Fruit fly (Drosophila melanogaster) whole organism, adult: Measurements from ENCODE around the gene Vdup1.

Experiments used
- CG11617 ChIP-seq: fragments of 200-800 bp; sonication (Bioruptor generic); optimal IDR thresholded peaks from 2 replicates; lab custom pipeline; 2017; ENCODE audit warnings: mild to moderate bottlenecking, missing biosample characterization, missing genetic modification reagents, missing genetic modification characterization
- CG12768 ChIP-seq: fragments of 200-800 bp; sonication (Bioruptor generic); optimal IDR thresholded peaks from 2 replicates; lab custom pipeline; 2017; ENCODE audit warnings: missing biosample characterization, missing genetic modification characterization, mild to moderate bottlenecking, moderate library complexity, missing genetic modification reagents
- CG14711 ChIP-seq: fragments of 200-800 bp; sonication (Bioruptor generic); optimal IDR thresholded peaks from 2 replicates; lab custom pipeline; 2018; ENCODE audit warnings: missing biosample characterization, mild to moderate bottlenecking, missing genetic modification characterization, moderate library complexity
- CG1620 ChIP-seq: fragments of 200-800 bp; sonication (Bioruptor generic); optimal IDR thresholded peaks from 2 replicates; lab custom pipeline; 2016; ENCODE audit warnings: missing biosample characterization, missing genetic modification characterization
- CG33017 ChIP-seq: fragments of 200-800 bp; sonication (Bioruptor generic); optimal IDR thresholded peaks from 2 replicates; lab custom pipeline; 2018; ENCODE audit warnings: missing biosample characterization, mild to moderate bottlenecking, missing genetic modification characterization, moderate library complexity
- CG5204 ChIP-seq: fragments of 200-800 bp; sonication (Bioruptor generic); optimal IDR thresholded peaks from 2 replicates; lab custom pipeline; 2016; ENCODE audit warnings: missing biosample characterization, missing genetic modification characterization
- CG7045 ChIP-seq: fragments of 200-800 bp; sonication (Bioruptor generic); optimal IDR thresholded peaks from 2 replicates; lab custom pipeline; 2017; ENCODE audit warnings: missing biosample characterization, mild to moderate bottlenecking, missing genetic modification characterization
- CG7101 ChIP-seq: fragments of 200-800 bp; sonication (Bioruptor generic); optimal IDR thresholded peaks from 2 replicates; lab custom pipeline; 2018; ENCODE audit warnings: missing biosample characterization, mild to moderate bottlenecking, missing genetic modification characterization, moderate library complexity
- Clk ChIP-seq: fragments of 200-800 bp; sonication (Bioruptor generic); optimal IDR thresholded peaks from 2 replicates; lab custom pipeline; 2017; ENCODE audit warnings: missing biosample characterization, missing genetic modification characterization
- Crg-1 ChIP-seq: fragments of 200-800 bp; sonication (Bioruptor generic); optimal IDR thresholded peaks from 2 replicates; lab custom pipeline; 2016; ENCODE audit warnings: missing biosample characterization, missing genetic modification characterization
- Hr96 ChIP-seq: fragments of 200-800 bp; sonication (Bioruptor generic); optimal IDR thresholded peaks from 2 replicates; lab custom pipeline; 2016; ENCODE audit warnings: missing biosample characterization, missing genetic modification characterization
- Mnt ChIP-seq: fragments of 200-800 bp; sonication (Bioruptor generic); optimal IDR thresholded peaks from 2 replicates; lab custom pipeline; 2016; ENCODE audit warnings: missing biosample characterization, mild to moderate bottlenecking, missing genetic modification characterization
- bab1 ChIP-seq: fragments of 200-800 bp; sonication (Bioruptor generic); optimal IDR thresholded peaks from 3 replicates; lab custom pipeline; 2019; ENCODE audit warnings: missing biosample characterization, mild to moderate bottlenecking, missing genetic modification characterization, moderate library complexity
- cic ChIP-seq: fragments of 200-800 bp; sonication (Bioruptor generic); optimal IDR thresholded peaks from 2 replicates; lab custom pipeline; 2017; ENCODE audit warnings: missing biosample characterization, mild to moderate bottlenecking, missing genetic modification characterization, moderate library complexity
- cnc ChIP-seq, 2 experiments: fragments of >200 bp; optimal IDR thresholded peaks; 2 replicates each; lab custom pipeline; 2017
- kay ChIP-seq: fragments of 200-800 bp; sonication (Bioruptor generic); peaks from one replicate; lab custom pipeline; 2016; ENCODE audit warnings: missing biosample characterization, missing genetic modification characterization, borderline replicate concordance
- ovo ChIP-seq: fragments of 200-800 bp; sonication (Bioruptor generic); optimal IDR thresholded peaks from 2 replicates; lab custom pipeline; 2016; ENCODE audit warnings: missing biosample characterization, missing genetic modification characterization
- pad ChIP-seq: fragments of 200-800 bp; sonication (Bioruptor generic); optimal IDR thresholded peaks from 3 replicates; lab custom pipeline; 2017; ENCODE audit warnings: missing biosample characterization, missing genetic modification characterization, mild to moderate bottlenecking, moderate library complexity, missing genetic modification reagents
- tj ChIP-seq: fragments of 200-800 bp; sonication (Bioruptor generic); optimal IDR thresholded peaks from 3 replicates; lab custom pipeline; 2017; ENCODE audit warnings: missing biosample characterization, mild to moderate bottlenecking, missing genetic modification characterization, moderate library complexity
- toe ChIP-seq: fragments of 200-800 bp; sonication (Bioruptor generic); optimal IDR thresholded peaks from 2 replicates; lab custom pipeline; 2016; ENCODE audit warnings: missing biosample characterization, missing genetic modification characterization

The Vdup1 gene

dm6 chr3L:199754-200596 lies 21.2 kb upstream of the Vdup1 start, which contains the start of the genes rno and mri:
Gene rno (minus strand): TSS chr3L:199762.
Gene mri (plus strand): TSS chr3L:200174.
- TF ChIP-seq tj = peak; percentile 36
- TF ChIP-seq CG14711 (tag; lab: Kevin White, UChicago) = peak; percentile 85
- peak; percentile 54 for TF ChIP-seq CG12768 (GFP tag; lab: Kevin White, UChicago)
- no peak for TF ChIP-seq pad (GFP tag; lab: Kevin White, UChicago)
- peak; percentile 64 for TF ChIP-seq bab1 (GFP tag; lab: Kevin White, UChicago)
- TF ChIP-seq Mnt (GFP tag; lab: Kevin White, UChicago) = peak; percentile 52
- peak; percentile 70 for TF ChIP-seq CG33017 (tag; lab: Kevin White, UChicago)
- TF ChIP-seq CG7045 (GFP tag; lab: Kevin White, UChicago) = peak; percentile 47
- peak; percentile 55 for TF ChIP-seq Crg-1 (GFP tag; lab: Kevin White, UChicago)
- peak; percentile 16 for TF ChIP-seq cic
- peak; percentile 46 for TF ChIP-seq ovo (GFP tag; lab: Kevin White, UChicago)
- peak; percentile 23 for TF ChIP-seq Clk (GFP tag; lab: Kevin White, UChicago)
- peak; percentile 85 for TF ChIP-seq CG7101 (tag; lab: Kevin White, UChicago)
- no peak for TF ChIP-seq toe (GFP tag; lab: Kevin White, UChicago)
- TF ChIP-seq Hr96 (GFP tag; lab: Kevin White, UChicago) = peak; percentile 45
- TF ChIP-seq kay (GFP tag; lab: Kevin White, UChicago) = no peak
- peak; percentile 44 for TF ChIP-seq CG1620 (GFP tag; lab: Kevin White, UChicago)
- TF ChIP-seq CG5204 (GFP tag; lab: Kevin White, UChicago) = no peak
- peak; percentile 80 for TF ChIP-seq CG11617 (GFP tag; lab: Kevin White, UChicago)

- TF ChIP-seq bab1 (GFP tag; lab: Kevin White, UChicago) (peak; percentile 19), pad (GFP tag; lab: Kevin White, UChicago) (peak; percentile 97), CG1620 (GFP tag; lab: Kevin White, UChicago) (peak; percentile 43), Mnt (GFP tag; lab: Kevin White, UChicago) (peak; percentile 98), Hr96 (GFP tag; lab: Kevin White, UChicago) (no peak), toe (GFP tag; lab: Kevin White, UChicago) (no peak), Crg-1 (GFP tag; lab: Kevin White, UChicago) (peak; percentile 44), cic (peak; percentile 77)
Measured at dm6 chr3L:199050-199745, 20.4 kb upstream of the Vdup1 start.

dm6 chr3L:184251-184650 lies 5.5 kb upstream of the Vdup1 start, which contains the start of the genes CG34140, Mkp and Mtch:
Gene CG34140 (minus strand): TSS chr3L:184424.
Gene Mkp (minus strand): TSS chr3L:184540.
Gene Mtch (plus strand): TSS chr3L:184626.
- TF ChIP-seq CG12768 (GFP tag; lab: Kevin White, UChicago) (peak; percentile 63), CG11617 (GFP tag; lab: Kevin White, UChicago) (peak; percentile 92), CG7045 (GFP tag; lab: Kevin White, UChicago) (peak; percentile 69), tj (peak; percentile 75), CG7101 (tag; lab: Kevin White, UChicago) (peak; percentile 86), kay (GFP tag; lab: Kevin White, UChicago) (peak; percentile 73), pad (GFP tag; lab: Kevin White, UChicago) (peak; percentile 68), CG33017 (tag; lab: Kevin White, UChicago) (peak; percentile 70), Crg-1 (GFP tag; lab: Kevin White, UChicago) (peak; percentile 93), CG1620 (GFP tag; lab: Kevin White, UChicago) (peak; percentile 91), CG14711 (tag; lab: Kevin White, UChicago) (peak; percentile 86), ovo (GFP tag; lab: Kevin White, UChicago) (peak; percentile 78), Hr96 (GFP tag; lab: Kevin White, UChicago) (peak; percentile 92), cic (peak; percentile 47), Clk (GFP tag; lab: Kevin White, UChicago) (peak; percentile 71), toe (GFP tag; lab: Kevin White, UChicago) (no peak), bab1 (GFP tag; lab: Kevin White, UChicago) (peak; percentile 92), cnc (optimal IDR thresholded peaks at IDR 0.05; lab: Kevin White, UChicago) (no peak), Mnt (GFP tag; lab: Kevin White, UChicago) (peak; percentile 88), CG5204 (GFP tag; lab: Kevin White, UChicago) (no peak)

dm6 chr3L:180262-180543 lies 1.4 kb upstream of the Vdup1 start:
- no peak for TF ChIP-seq Crg-1 (GFP tag; lab: Kevin White, UChicago)
- TF ChIP-seq CG14711 (tag; lab: Kevin White, UChicago) = no peak
- no peak for TF ChIP-seq CG5204 (GFP tag; lab: Kevin White, UChicago)
- TF ChIP-seq CG12768 (GFP tag; lab: Kevin White, UChicago) = no peak
- no peak for TF ChIP-seq CG1620 (GFP tag; lab: Kevin White, UChicago)
- TF ChIP-seq tj = no peak
- no peak for TF ChIP-seq pad (GFP tag; lab: Kevin White, UChicago)
- TF ChIP-seq CG7045 (GFP tag; lab: Kevin White, UChicago) = no peak
